Worm (Caenorhabditis elegans) whole organism, L2 larva: ENCODE data around the gene pqn-65.

Experiments used
- alr-1 ChIP-seq: fragments of 150-350 bp; optimal IDR thresholded peaks from 2 replicates; lab custom pipeline; 2014; ENCODE audit warnings: missing biosample characterization, missing genetic modification characterization
- egl-27 ChIP-seq: sonication (generic microtip); optimal IDR thresholded peaks from 3 replicates; lab custom pipeline; 2017; ENCODE audit warnings: missing biosample characterization, missing genetic modification reagents, missing genetic modification characterization
- mab-5 ChIP-seq: fragments of 150-350 bp; optimal IDR thresholded peaks from 2 replicates; lab custom pipeline; 2014; ENCODE audit warnings: missing biosample characterization, missing genetic modification characterization
- nhr-77 ChIP-seq: fragments of 150-350 bp; optimal IDR thresholded peaks from 2 replicates; lab custom pipeline; 2014; ENCODE audit warnings: missing biosample characterization, missing genetic modification characterization
- ztf-11 ChIP-seq: sonication (generic microtip); optimal IDR thresholded peaks from 2 replicates; lab custom pipeline; 2017; ENCODE audit warnings: missing biosample characterization, missing genetic modification characterization

DNA sequence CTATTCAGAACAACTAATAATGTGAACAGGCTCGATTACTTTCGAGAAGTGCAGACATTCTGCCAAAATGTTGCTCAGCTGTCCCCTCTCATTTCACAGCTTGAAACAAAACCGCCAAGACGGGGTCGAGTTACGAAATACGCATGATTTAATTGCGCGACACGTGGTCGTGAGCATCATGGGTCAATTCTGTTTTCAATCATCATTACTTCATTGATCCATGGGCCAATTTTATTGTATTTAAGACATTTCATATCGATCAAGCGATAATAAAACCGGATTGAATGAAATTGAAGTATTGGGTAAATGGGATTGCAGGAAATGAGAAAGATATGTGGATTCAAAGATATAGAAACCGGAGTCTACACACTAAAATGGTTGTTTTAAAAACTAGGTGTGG is 33.5 kb upstream of the pqn-65 start:
- TF ChIP-seq mab-5 (no peak), egl-27 (tag; lab: Kevin White, UChicago) (no peak), alr-1 (no peak), ztf-11 (tag; lab: Kevin White, UChicago) (no peak), nhr-77 (tag; lab: Kevin White, UChicago) (no peak)
